Fruit fly (Drosophila melanogaster): ENCODE data around the gene Tsp39D.

Tsp39D gene

DNA sequence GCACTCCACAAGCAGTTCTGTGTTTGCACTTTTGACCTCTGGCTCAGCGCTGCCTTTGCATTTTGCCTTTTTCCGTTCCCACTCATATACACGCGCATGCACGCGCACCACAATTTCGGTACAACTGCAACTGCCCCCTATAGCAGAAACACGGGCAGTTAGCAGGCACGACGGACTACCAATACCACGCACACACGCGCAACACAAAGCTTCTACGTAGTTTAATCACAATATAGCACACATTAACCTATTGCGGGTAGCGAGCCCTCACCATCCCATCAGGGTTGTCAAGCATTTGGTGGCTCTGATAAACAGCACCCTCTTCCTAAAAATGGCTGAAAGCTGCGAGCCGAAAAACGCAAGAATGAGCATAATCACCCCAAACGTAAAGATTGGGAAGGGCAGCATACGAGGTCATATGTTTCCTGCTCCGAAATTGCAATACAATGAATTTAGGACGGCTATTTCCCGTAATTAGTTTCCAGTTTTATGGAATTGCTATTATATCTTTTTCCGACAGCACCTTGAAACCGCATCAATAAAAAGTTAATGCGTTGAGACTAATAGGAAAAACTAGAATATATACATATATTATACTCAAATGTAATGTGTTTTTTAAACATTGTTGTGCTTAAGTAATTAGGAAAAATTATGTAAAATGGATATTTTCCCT is 34.5 kb upstream of the Tsp39D start, which contains the start of gene Mondo (continued):
- TF ChIP-seq CG2199 (GFP tag; IDR thresholded peaks at IDR 0.05): peak; percentile 50; the same call in 1 of the 3 replicates
- TF ChIP-seq CG3163 (GFP tag; optimal IDR thresholded peaks at IDR 0.05): no peak
- peak; percentile 17 for TF ChIP-seq bab2 (GFP tag; optimal IDR thresholded peaks at IDR 0.05)
- peak; percentile 28; the same call in 1 of the 2 replicates for TF ChIP-seq CG7372 (GFP tag; IDR thresholded peaks at IDR 0.05)
- TF ChIP-seq CG3281 (GFP tag; optimal IDR thresholded peaks at IDR 0.05): no peak
- TF ChIP-seq CG9932 (GFP tag; IDR thresholded peaks at IDR 0.05): no peak; the same call in none of the 2 replicates
- no peak for TF ChIP-seq H15 (GFP tag; IDR thresholded peaks at IDR 0.05)
- TF ChIP-seq CG8924 (tag; optimal IDR thresholded peaks at IDR 0.05): peak; percentile 19
- TF ChIP-seq sna (GFP tag; IDR thresholded peaks at IDR 0.05; ENCODE audit: partially characterized antibody): no peak
- no peak for TF ChIP-seq Myb (GFP tag; optimal IDR thresholded peaks at IDR 0.05)
- peak; percentile 37 for TF ChIP-seq dmrt99B (tag; optimal IDR thresholded peaks at IDR 0.05)
- no peak; the same call in 2 of the 3 replicates for TF ChIP-seq Opbp (GFP tag; IDR thresholded peaks at IDR 0.05; ENCODE audit: partially characterized antibody)
- TF ChIP-seq dpn (GFP tag; optimal IDR thresholded peaks at IDR 0.05): no peak
- peak; percentile 53 for TF ChIP-seq Oli (tag; optimal IDR thresholded peaks at IDR 0.05)
- TF ChIP-seq sd (tag; optimal IDR thresholded peaks at IDR 0.05): no peak
- no peak for TF ChIP-seq prd (optimal IDR thresholded peaks at IDR 0.05)
- TF ChIP-seq prd (GFP tag; IDR thresholded peaks at IDR 0.05): peak; percentile 75
- TF ChIP-seq CG13296 (GFP tag; optimal IDR thresholded peaks at IDR 0.05): no peak
- 0 out of 2 replicates have a peak, but pooled peaks have one; percentile 10 for TF ChIP-seq CG11085 (GFP tag; IDR thresholded peaks at IDR 0.05)
- TF ChIP-seq Ravus (GFP tag; IDR thresholded peaks at IDR 0.05): no peak
- TF ChIP-seq CG12744 (GFP tag; optimal IDR thresholded peaks at IDR 0.05): no peak
- no peak for TF ChIP-seq CG12104 (GFP tag; optimal IDR thresholded peaks at IDR 0.05)
- TF ChIP-seq CG6791 (GFP tag; IDR thresholded peaks at IDR 0.05; ENCODE audit: partially characterized antibody): peak; percentile 27; the same call in 1 of the 3 replicates
- peak; percentile 95 for TF ChIP-seq Ets65A (GFP tag)
- TF ChIP-seq cwo (GFP tag; optimal IDR thresholded peaks at IDR 0.05): no peak
- TF ChIP-seq CG3995 (GFP tag; optimal IDR thresholded peaks at IDR 0.05): peak; percentile 35
- TF ChIP-seq gce (GFP tag; IDR thresholded peaks at IDR 0.05): no peak; the same call in 2 of the 3 replicates
- TF ChIP-seq dati (GFP tag; IDR thresholded peaks at IDR 0.05): no peak
- TF ChIP-seq NFAT (GFP tag; IDR thresholded peaks at IDR 0.05): no peak; the same call in 1 of the 2 replicates
- no peak for TF ChIP-seq CG14667 (GFP tag; IDR thresholded peaks at IDR 0.05)
- TF ChIP-seq Stat92E (GFP tag; optimal IDR thresholded peaks at IDR 0.05): peak in 1 of 3 experiments; percentile 8
- TF ChIP-seq CG13287 (GFP tag; IDR thresholded peaks at IDR 0.05; ENCODE audit: partially characterized antibody): no peak
- no peak for TF ChIP-seq inv (GFP tag; IDR thresholded peaks at IDR 0.05; ENCODE audit: partially characterized antibody)
- no peak for TF ChIP-seq trh (GFP tag; optimal IDR thresholded peaks at IDR 0.05)
- no peak for TF ChIP-seq nom (GFP tag; optimal IDR thresholded peaks at IDR 0.05)
- TF ChIP-seq zfh1 (GFP tag; IDR thresholded peaks at IDR 0.05): no peak; the same call in 2 of the 3 replicates
- no peak for TF ChIP-seq Nf-YC (tag; optimal IDR thresholded peaks at IDR 0.05)
- no peak for TF ChIP-seq sr (GFP tag; IDR thresholded peaks at IDR 0.05)
- no peak for TF ChIP-seq crol (GFP tag; IDR thresholded peaks at IDR 0.05)
- TF ChIP-seq CG9797 (GFP tag; optimal IDR thresholded peaks at IDR 0.05): peak; percentile 18
- TF ChIP-seq BEAF-32 (GFP tag; optimal IDR thresholded peaks at IDR 0.05): no peak
- no peak for TF ChIP-seq CG6272 (GFP tag; IDR thresholded peaks at IDR 0.05)
- no peak for TF ChIP-seq CG6254 (GFP tag; optimal IDR thresholded peaks at IDR 0.05)
- TF ChIP-seq CG3407 (GFP tag; optimal IDR thresholded peaks at IDR 0.05): no peak
- TF ChIP-seq br (optimal IDR thresholded peaks at IDR 0.05): no peak
- no peak for TF ChIP-seq CG1024 (GFP tag; IDR thresholded peaks at IDR 0.05)
- TF ChIP-seq fd102C (GFP tag; optimal IDR thresholded peaks at IDR 0.05): no peak
- TF ChIP-seq CG34376 (GFP tag; optimal IDR thresholded peaks at IDR 0.05): peak; percentile 71
- TF ChIP-seq Ssrp (tag; optimal IDR thresholded peaks at IDR 0.05): peak; percentile 50
- no peak for TF ChIP-seq klu (GFP tag; IDR thresholded peaks at IDR 0.05)

Measured in whole organism, embryonic.